Fruit fly (Drosophila melanogaster) whole organism, embryonic: ENCODE data around the gene yellow-e3.

Experiments
- CG1024 ChIP-seq: fragments of 200-800 bp; sonication (Bioruptor generic); IDR thresholded peaks from 2 replicates; pipeline ENCODE4 v1.3.6; 2022; ENCODE audit warnings: missing biosample characterization, missing genetic modification characterization
- CG10267 ChIP-seq: fragments of 200-800 bp; sonication (Bioruptor generic); optimal IDR thresholded peaks from 2 replicates; lab custom pipeline; 2018; ENCODE audit warnings: missing biosample characterization, mild to moderate bottlenecking, missing genetic modification characterization, moderate library complexity
- CG10959 ChIP-seq: fragments of 200-800 bp; sonication (Bioruptor generic); IDR thresholded peaks from 2 replicates; pipeline ENCODE4 v1.3.6; 2022; ENCODE audit warnings: missing biosample characterization, missing genetic modification characterization
- CG11504 ChIP-seq: fragments of 200-800 bp; sonication (Bioruptor generic); optimal IDR thresholded peaks from 3 replicates; lab custom pipeline; 2019; ENCODE audit warnings: missing biosample characterization, mild to moderate bottlenecking, missing genetic modification characterization, moderate library complexity
- CG11696 ChIP-seq: fragments of 200-800 bp; sonication (Bioruptor generic); IDR thresholded peaks from 2 replicates; pipeline ENCODE4 v1.3.6; 2022; ENCODE audit warnings: missing biosample characterization, missing genetic modification characterization
- CG12219 ChIP-seq: fragments of 200-800 bp; sonication (Bioruptor generic); optimal IDR thresholded peaks from 3 replicates; lab custom pipeline; 2018; ENCODE audit warnings: missing biosample characterization, mild to moderate bottlenecking, missing genetic modification characterization
- CG18011 ChIP-seq: fragments of 200-800 bp; sonication (Bioruptor generic); optimal IDR thresholded peaks from 2 replicates; lab custom pipeline; 2017; ENCODE audit warnings: missing biosample characterization, missing genetic modification characterization, mild to moderate bottlenecking, moderate library complexity, missing genotype
- CG18599 ChIP-seq: fragments of 200-800 bp; sonication (Bioruptor generic); optimal IDR thresholded peaks from 3 replicates; lab custom pipeline; 2017; ENCODE audit warnings: missing biosample characterization, missing genetic modification characterization, mild to moderate bottlenecking, moderate library complexity, missing genetic modification reagents
- CG32772 ChIP-seq: fragments of 200-800 bp; sonication (Bioruptor generic); IDR thresholded peaks from 2 replicates; pipeline ENCODE4 v1.3.6; 2022; ENCODE audit warnings: missing biosample characterization, missing genetic modification characterization
- CG3281 ChIP-seq: fragments of 200-800 bp; sonication (Bioruptor generic); optimal IDR thresholded peaks from 3 replicates; lab custom pipeline; 2017; ENCODE audit warnings: missing biosample characterization, mild to moderate bottlenecking, missing genetic modification characterization
- CG34376 ChIP-seq: fragments of 200-800 bp; sonication (Bioruptor generic); optimal IDR thresholded peaks from 2 replicates; lab custom pipeline; 2018; ENCODE audit warnings: missing biosample characterization, mild to moderate bottlenecking, missing genetic modification characterization
- CG6683 ChIP-seq: fragments of 200-800 bp; sonication (Bioruptor generic); optimal IDR thresholded peaks from 2 replicates; lab custom pipeline; 2017; ENCODE audit warnings: missing biosample characterization, mild to moderate bottlenecking, missing genetic modification characterization, missing genetic modification reagents
- CG6854 ChIP-seq: fragments of 200-800 bp; sonication (Bioruptor generic); optimal IDR thresholded peaks from 3 replicates; lab custom pipeline; 2017; ENCODE audit warnings: missing biosample characterization, mild to moderate bottlenecking, missing genetic modification characterization
- CG7786 ChIP-seq: fragments of 200-800 bp; sonication (Bioruptor generic); optimal IDR thresholded peaks from 2 replicates; lab custom pipeline; 2016; ENCODE audit warnings: missing biosample characterization, missing genetic modification characterization
- CG8478 ChIP-seq: fragments of >200 bp; optimal IDR thresholded peaks from 2 replicates; lab custom pipeline; 2018
- CG9609 ChIP-seq: fragments of 200-800 bp; sonication (Bioruptor generic); optimal IDR thresholded peaks from 3 replicates; lab custom pipeline; 2016; ENCODE audit warnings: missing biosample characterization, missing genetic modification characterization
- CG9932 ChIP-seq: fragments of 200-800 bp; sonication (Bioruptor generic); IDR thresholded peaks from 2 replicates; pipeline ENCODE4 v1.3.6; 2022; ENCODE audit warnings: missing biosample characterization, missing genetic modification characterization
- CrebB ChIP-seq: fragments of 200-800 bp; sonication (Bioruptor generic); optimal IDR thresholded peaks from 3 replicates; lab custom pipeline; 2018; ENCODE audit warnings: missing biosample characterization, mild to moderate bottlenecking, missing genetic modification characterization
- D19B ChIP-seq: fragments of 200-800 bp; sonication (Bioruptor generic); optimal IDR thresholded peaks from 2 replicates; lab custom pipeline; 2017; ENCODE audit warnings: missing biosample characterization, mild to moderate bottlenecking, missing genetic modification characterization
- Dek ChIP-seq: fragments of 200-800 bp; sonication (Bioruptor generic); optimal IDR thresholded peaks from 3 replicates; lab custom pipeline; 2019; ENCODE audit warnings: missing biosample characterization, mild to moderate bottlenecking, missing genetic modification characterization, moderate library complexity
- E2f2 ChIP-seq: fragments of 200-800 bp; sonication (Bioruptor generic); IDR thresholded peaks from 2 replicates; pipeline ENCODE4 v1.3.6; 2022; ENCODE audit warnings: missing biosample characterization, missing genetic modification characterization
- ERR ChIP-seq: fragments of 200-800 bp; sonication (Bioruptor generic); optimal IDR thresholded peaks from 2 replicates; lab custom pipeline; 2016; ENCODE audit warnings: missing biosample characterization, missing genetic modification characterization
- HLH54F ChIP-seq: fragments of 200-800 bp; sonication (Bioruptor generic); optimal IDR thresholded peaks from 3 replicates; lab custom pipeline; 2016; ENCODE audit warnings: missing biosample characterization, missing genetic modification characterization
- Hr39 ChIP-seq: fragments of >200 bp; optimal IDR thresholded peaks from 2 replicates; lab custom pipeline; 2017
- MTF-1 ChIP-seq: fragments of 200-800 bp; sonication (Bioruptor generic); optimal IDR thresholded peaks from 2 replicates; lab custom pipeline; 2018; ENCODE audit warnings: missing biosample characterization, mild to moderate bottlenecking, missing genetic modification characterization, borderline replicate concordance
- Meics ChIP-seq: fragments of 200-800 bp; sonication (Bioruptor generic); optimal IDR thresholded peaks from 2 replicates; lab custom pipeline; 2017; ENCODE audit warnings: missing biosample characterization, mild to moderate bottlenecking, missing genetic modification characterization
- PHDP ChIP-seq: fragments of 200-800 bp; sonication (Bioruptor generic); optimal IDR thresholded peaks from 3 replicates; lab custom pipeline; 2018; ENCODE audit warnings: missing biosample characterization, mild to moderate bottlenecking, missing genetic modification characterization, moderate library complexity
- Poxn ChIP-seq: fragments of 200-800 bp; sonication (Bioruptor generic); IDR thresholded peaks from 2 replicates; pipeline ENCODE4 v1.3.6; 2022; ENCODE audit warnings: missing biosample characterization, missing genetic modification characterization
- Sox102F ChIP-seq: fragments of 200-800 bp; sonication (Bioruptor generic); optimal IDR thresholded peaks from 2 replicates; lab custom pipeline; 2018; ENCODE audit warnings: missing biosample characterization, mild to moderate bottlenecking, missing genetic modification characterization, moderate library complexity
- Usf ChIP-seq: fragments of 200-800 bp; sonication (Bioruptor generic); optimal IDR thresholded peaks from 2 replicates; lab custom pipeline; 2017; ENCODE audit warnings: missing genotype, missing biosample characterization, missing genetic modification characterization
- ash1 ChIP-seq: fragments of 200-800 bp; sonication (Bioruptor generic); optimal IDR thresholded peaks from 2 replicates; lab custom pipeline; 2018; ENCODE audit warnings: missing biosample characterization, mild to moderate bottlenecking, missing genetic modification characterization
- ato ChIP-seq: fragments of 200-800 bp; sonication (Bioruptor generic); IDR thresholded peaks from 2 replicates; pipeline ENCODE4 v1.3.6; 2022; ENCODE audit warnings: missing biosample characterization, missing genetic modification characterization; ENCODE audit not compliant: partially characterized antibody
- bbx ChIP-seq: fragments of 200-800 bp; sonication (Bioruptor generic); IDR thresholded peaks from 2 replicates; pipeline ENCODE4 v1.3.6; 2022; ENCODE audit warnings: missing biosample characterization, missing genetic modification characterization; ENCODE audit not compliant: partially characterized antibody
- cato ChIP-seq: fragments of 200-800 bp; sonication (Bioruptor generic); optimal IDR thresholded peaks from 2 replicates; lab custom pipeline; 2016; ENCODE audit warnings: missing biosample characterization, missing genetic modification characterization, borderline replicate concordance
- dysf ChIP-seq: fragments of 200-800 bp; sonication (Bioruptor generic); IDR thresholded peaks from 3 replicates; pipeline ENCODE4 v1.3.6; 2022; ENCODE audit warnings: missing biosample characterization, missing genetic modification characterization
- en ChIP-seq: fragments of 200-800 bp; sonication (Bioruptor generic); optimal IDR thresholded peaks from 2 replicates; lab custom pipeline; 2016; ENCODE audit warnings: missing biosample characterization, missing genetic modification characterization
- gem ChIP-seq: fragments of 200-800 bp; sonication (Bioruptor generic); optimal IDR thresholded peaks from 2 replicates; lab custom pipeline; 2019; ENCODE audit warnings: missing biosample characterization, mild to moderate bottlenecking, missing genetic modification characterization, moderate library complexity
- grau ChIP-seq: fragments of 200-800 bp; optimal IDR thresholded peaks from 3 replicates; lab custom pipeline; 2019; ENCODE audit warnings: missing biosample characterization, mild to moderate bottlenecking, missing genetic modification characterization, moderate library complexity
- ham ChIP-seq: fragments of 200-800 bp; sonication (Bioruptor generic); IDR thresholded peaks from 2 replicates; pipeline ENCODE4 v1.3.6; 2022; ENCODE audit warnings: missing biosample characterization, missing genetic modification characterization
- her ChIP-seq: fragments of 200-800 bp; sonication (Bioruptor generic); optimal IDR thresholded peaks from 2 replicates; lab custom pipeline; 2016; ENCODE audit warnings: missing biosample characterization, missing genetic modification characterization
- jing ChIP-seq: fragments of 200-800 bp; sonication (Bioruptor generic); optimal IDR thresholded peaks from 2 replicates; lab custom pipeline; 2018; ENCODE audit warnings: missing biosample characterization, mild to moderate bottlenecking, missing genetic modification characterization
- kni ChIP-seq: fragments of 200-800 bp; sonication (Bioruptor generic); optimal IDR thresholded peaks from 3 replicates; lab custom pipeline; 2017; ENCODE audit warnings: mild to moderate bottlenecking, missing biosample characterization, missing genetic modification reagents, missing genetic modification characterization
- pnt ChIP-seq: fragments of 200-800 bp; sonication (Bioruptor generic); optimal IDR thresholded peaks from 3 replicates; lab custom pipeline; 2016; ENCODE audit warnings: missing biosample characterization, missing genetic modification characterization
- pros ChIP-seq: fragments of 200-800 bp; sonication (Bioruptor generic); optimal IDR thresholded peaks from 3 replicates; lab custom pipeline; 2019; ENCODE audit warnings: missing biosample characterization, mild to moderate bottlenecking, missing genetic modification characterization, moderate library complexity
- ranshi ChIP-seq: fragments of 200-800 bp; sonication (Bioruptor generic); IDR thresholded peaks from 2 replicates; pipeline ENCODE4 v1.3.6; 2022; ENCODE audit warnings: missing biosample characterization, missing genetic modification characterization
- row ChIP-seq: fragments of 200-800 bp; sonication (Bioruptor generic); IDR thresholded peaks from 3 replicates; pipeline ENCODE4 v1.3.6; 2022; ENCODE audit warnings: missing biosample characterization, missing genetic modification characterization
- sug ChIP-seq: fragments of 200-800 bp; optimal IDR thresholded peaks from 2 replicates; lab custom pipeline; 2019; ENCODE audit warnings: missing biosample characterization, mild to moderate bottlenecking, missing genetic modification characterization, moderate library complexity
- ttk ChIP-seq: fragments of 200-800 bp; sonication (Bioruptor generic); IDR thresholded peaks from 2 replicates; pipeline ENCODE4 v2.1.2; 2022; ENCODE audit warnings: missing biosample characterization, missing genetic modification characterization
- usp ChIP-seq: fragments of >200 bp; optimal IDR thresholded peaks from 2 replicates; lab custom pipeline; 2017; ENCODE audit warnings: missing biosample characterization, missing genetic modification characterization
- wdn ChIP-seq: fragments of 200-800 bp; sonication (Bioruptor generic); IDR thresholded peaks from 2 replicates; pipeline ENCODE4 v1.3.6; 2022; ENCODE audit warnings: missing biosample characterization, missing genetic modification characterization
- zen ChIP-seq: fragments of 200-800 bp; sonication (Bioruptor generic); optimal IDR thresholded peaks from 3 replicates; lab custom pipeline; 2018; ENCODE audit warnings: missing biosample characterization, mild to moderate bottlenecking, missing genetic modification characterization, moderate library complexity

yellow-e3 gene

dm6 chr3R:13371840-13372680 lies 32.6 kb downstream of the yellow-e3 start, which contains the start of the genes Lip3 and CG34309 (continued):
- 0 out of 2 replicates have a peak, but pooled peaks have one; percentile 22 for TF ChIP-seq CG10959 (GFP tag; lab: Robert Waterston, UW)
- TF ChIP-seq CG6683 (GFP tag; lab: Kevin White, UChicago), result no peak
- TF ChIP-seq CG34376, result peak; percentile 25
- TF ChIP-seq ranshi (GFP tag; lab: Robert Waterston, UW), result no peak
- TF ChIP-seq ham, result no peak
- TF ChIP-seq wdn (GFP tag; lab: Robert Waterston, UW), result 0 out of 2 replicates have a peak, but pooled peaks have one; percentile 18
- no peak for TF ChIP-seq ato (GFP tag; lab: Robert Waterston, UW)
- peak; percentile 17 for TF ChIP-seq Dek (tag; lab: Kevin White, UChicago)
- no peak for TF ChIP-seq dysf
- peak; percentile 3 for TF ChIP-seq Sox102F (GFP tag; lab: Kevin White, UChicago)
- TF ChIP-seq Usf (GFP tag; lab: Kevin White, UChicago), result no peak
- TF ChIP-seq CG18599 (GFP tag; lab: Kevin White, UChicago), result peak; percentile 18
- TF ChIP-seq bbx (GFP tag; lab: Robert Waterston, UW), result no peak
- TF ChIP-seq sug (tag; lab: Kevin White, UChicago), result peak; percentile 73
- no peak for TF ChIP-seq usp (GFP tag; lab: Kevin White, UChicago)
- no peak for TF ChIP-seq en (GFP tag; lab: Kevin White, UChicago)
- no peak for TF ChIP-seq CG32772 (GFP tag; lab: Robert Waterston, UW)
- TF ChIP-seq CG3281 (GFP tag; lab: Kevin White, UChicago), result peak; percentile 2
- TF ChIP-seq grau, result peak; percentile 8
- TF ChIP-seq ERR (GFP tag; lab: Kevin White, UChicago), result no peak
- no peak for TF ChIP-seq CG9932
- TF ChIP-seq row (GFP tag; lab: Robert Waterston, UW), result peak; percentile 38; the same call in 1 of the 3 replicates
- no peak for TF ChIP-seq CrebB (tag; lab: Kevin White, UChicago)
- peak; percentile 95 for TF ChIP-seq CG11504
- TF ChIP-seq D19B, result peak; percentile 42
- peak; percentile 39 for TF ChIP-seq gem
- peak; percentile 12 for TF ChIP-seq Meics (GFP tag; lab: Kevin White, UChicago)
- no peak for TF ChIP-seq CG7786 (GFP tag; lab: Kevin White, UChicago)
- TF ChIP-seq ttk (GFP tag; lab: Robert Waterston, UW), result no peak
- no peak for TF ChIP-seq her (GFP tag; lab: Kevin White, UChicago)
- no peak for TF ChIP-seq pnt
- no peak for TF ChIP-seq pros (GFP tag; lab: Kevin White, UChicago)
- no peak for TF ChIP-seq MTF-1 (GFP tag; lab: Kevin White, UChicago)

- TF ChIP-seq PHDP (tag; lab: Kevin White, UChicago), result no peak
- no peak for TF ChIP-seq CG1024
- TF ChIP-seq E2f2 (GFP tag; lab: Robert Waterston, UW), result no peak
- TF ChIP-seq CG9609 (GFP tag; lab: Kevin White, UChicago), result no peak
- no peak for TF ChIP-seq HLH54F (GFP tag; lab: Kevin White, UChicago)
- TF ChIP-seq zen (tag; lab: Kevin White, UChicago), result no peak
- TF ChIP-seq CG8478 (lab: Kevin White, UChicago), result no peak
- no peak for TF ChIP-seq CG10267 (tag; lab: Kevin White, UChicago)
- no peak for TF ChIP-seq cato
- TF ChIP-seq Poxn (GFP tag; lab: Robert Waterston, UW), result no peak
- no peak for TF ChIP-seq jing (GFP tag; lab: Kevin White, UChicago)
- TF ChIP-seq kni (GFP tag; lab: Kevin White, UChicago), result no peak
- TF ChIP-seq CG11696 (GFP tag; lab: Robert Waterston, UW), result no peak
- no peak for TF ChIP-seq CG18011
- no peak for TF ChIP-seq ash1
- TF ChIP-seq Hr39 (lab: Kevin White, UChicago), result no peak
- TF ChIP-seq CG12219 (GFP tag; lab: Kevin White, UChicago), result no peak
- no peak for TF ChIP-seq CG6854
These were observed 35.3 kb downstream of the yellow-e3 start, which contains the start of gene CheA87a for dm6 chr3R:13369348-13369747. TSS of gene CheA87a (plus strand) at chr3R:13369648.
